Worm (Caenorhabditis elegans) whole organism, L4/young adult: ENCODE measurements around the gene fipr-5.

Experiments used
- W03F9.2 ChIP-seq: fragments of 150-350 bp; optimal IDR thresholded peaks from 2 replicates; lab custom pipeline; 2014; ENCODE audit warnings: missing biosample characterization, missing genetic modification characterization
- dao-5 ChIP-seq: sonication (generic microtip); optimal IDR thresholded peaks from 2 replicates; lab custom pipeline; 2016; ENCODE audit warnings: missing genotype, missing genetic modification characterization, moderate library complexity, missing compliant biosample characterization
- him-1 ChIP-seq: sonication (generic microtip); optimal IDR thresholded peaks from 2 replicates; lab custom pipeline; 2016; ENCODE audit warnings: missing genotype, missing genetic modification reagents, missing genetic modification characterization, missing compliant biosample characterization

- no peak for TF ChIP-seq him-1 (tag; lab: Kevin White, UChicago)
- TF ChIP-seq dao-5 = no peak
- TF ChIP-seq W03F9.2 (tag; lab: Kevin White, UChicago) = no peak
Measured at ce11 chrV:10255005-10255472, 33.8 kb upstream of the fipr-5 start, which contains the start of gene rop-1.
